Worm (Caenorhabditis elegans): ENCODE data around the gene Y51A2D.18.

DNA sequence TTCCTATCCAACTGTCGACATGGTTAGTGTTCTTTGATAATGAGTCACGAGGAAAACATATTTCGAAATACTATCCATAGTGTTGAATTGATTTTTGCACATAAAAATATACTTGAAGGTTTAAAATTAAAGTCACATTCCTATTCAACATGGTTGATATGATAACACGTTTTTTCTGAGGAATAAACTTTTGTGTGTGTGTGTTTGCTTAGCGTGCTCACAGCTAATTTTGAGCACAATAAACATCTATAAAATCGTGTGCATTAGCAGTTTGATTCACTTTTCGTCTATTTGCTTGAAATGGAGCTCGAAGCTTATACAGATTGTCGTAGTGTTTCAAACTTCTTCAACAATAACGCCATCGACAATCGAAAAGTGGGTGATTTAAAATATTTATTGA, 30.5 kb downstream of the Y51A2D.18 start, which contains the start of gene ZK228.10:
- no peak for TF ChIP-seq ama-1 (optimal IDR thresholded peaks at IDR 0.05)
- TF ChIP-seq B0310.2 (tag; optimal IDR thresholded peaks at IDR 0.05) = no peak
- TF ChIP-seq tbx-37 (GFP tag; conservative IDR thresholded peaks at IDR 0.05) = no peak
- TF ChIP-seq ceh-36 (tag; optimal IDR thresholded peaks at IDR 0.05) = no peak
- no peak for TF ChIP-seq F13C5.2 (tag; optimal IDR thresholded peaks at IDR 0.05)
- no peak for TF ChIP-seq flt-1 (GFP tag; IDR thresholded peaks at IDR 0.05)
- TF ChIP-seq sea-1 (GFP tag; conservative IDR thresholded peaks at IDR 0.05) = no peak
- TF ChIP-seq hnd-1 (tag; optimal IDR thresholded peaks at IDR 0.05) = no peak
- TF ChIP-seq aly-1 (tag; optimal IDR thresholded peaks at IDR 0.05) = no peak
- TF ChIP-seq ets-7 (tag; optimal IDR thresholded peaks at IDR 0.05) = no peak
- TF ChIP-seq tbx-11 (GFP tag; IDR thresholded peaks at IDR 0.05) = no peak
- TF ChIP-seq tra-4 (tag; optimal IDR thresholded peaks at IDR 0.05) = no peak

Data from whole organism, early embryonic.